Fruit fly (Drosophila melanogaster): ENCODE measurements around the gene CG17202.

dm6 chr3R:12431030-12431489, 8.5 kb downstream of the CG17202 start, which contains the start of gene Prosalpha2:
- TF ChIP-seq Vsx2 (GFP tag; optimal IDR thresholded peaks at IDR 0.05; ENCODE audit: partially characterized antibody): no peak
- no peak for TF ChIP-seq h (GFP tag; optimal IDR thresholded peaks at IDR 0.05)
- TF ChIP-seq sv (GFP tag; optimal IDR thresholded peaks at IDR 0.05): no peak
- no peak for TF ChIP-seq GATAd (GFP tag; optimal IDR thresholded peaks at IDR 0.05)
- TF ChIP-seq jim (GFP tag; optimal IDR thresholded peaks at IDR 0.05): no peak
- no peak for TF ChIP-seq dsf (GFP tag; optimal IDR thresholded peaks at IDR 0.05; ENCODE audit: borderline replicate concordance)
- no peak for TF ChIP-seq pan (optimal IDR thresholded peaks at IDR 0.05)
